Comparison of ENCODE assay signal across 4 fruit fly cellular contexts in genomic region chr3R:20826929-20827328, dm6.
TF ChIP-seq lines count a peak whose summit lies in the region.

No protein-coding gene starts in this region.

- TF ChIP-seq CTCF in whole organism, embryonic (GFP tag; optimal IDR thresholded peaks at IDR 0.05; lab: Kevin White, UChicago), result no peak

TF ChIP-seq in whole organism, adult, 20 proteins besides CTCF, POLR2A, EP300 and RAD21:
- no peak for TF ChIP-seq Crg-1 (GFP tag; optimal IDR thresholded peaks at IDR 0.05; lab: Kevin White, UChicago)
- no peak for TF ChIP-seq tj (GFP tag; optimal IDR thresholded peaks at IDR 0.05; lab: Kevin White, UChicago)
- no peak for TF ChIP-seq kay (GFP tag; lab: Kevin White, UChicago; ENCODE audit: borderline replicate concordance)
- TF ChIP-seq CG1620 (GFP tag; optimal IDR thresholded peaks at IDR 0.05; lab: Kevin White, UChicago), result no peak
- no peak for TF ChIP-seq CG14711 (tag; optimal IDR thresholded peaks at IDR 0.05; lab: Kevin White, UChicago)
- no peak for TF ChIP-seq CG11617 (GFP tag; optimal IDR thresholded peaks at IDR 0.05; lab: Kevin White, UChicago)
- TF ChIP-seq CG5204 (GFP tag; optimal IDR thresholded peaks at IDR 0.05; lab: Kevin White, UChicago), result no peak
- no peak for TF ChIP-seq Clk (GFP tag; optimal IDR thresholded peaks at IDR 0.05; lab: Kevin White, UChicago)
- TF ChIP-seq cnc (optimal IDR thresholded peaks at IDR 0.05; lab: Kevin White, UChicago), result peak in 1 of 2 experiments; percentile 23
- no peak for TF ChIP-seq CG33017 (tag; optimal IDR thresholded peaks at IDR 0.05; lab: Kevin White, UChicago)
- TF ChIP-seq Hr96 (GFP tag; optimal IDR thresholded peaks at IDR 0.05; lab: Kevin White, UChicago), result no peak
- no peak for TF ChIP-seq toe (GFP tag; optimal IDR thresholded peaks at IDR 0.05; lab: Kevin White, UChicago)
- TF ChIP-seq CG7101 (tag; optimal IDR thresholded peaks at IDR 0.05; lab: Kevin White, UChicago), result no peak
- peak; percentile 2 for TF ChIP-seq CG7045 (GFP tag; optimal IDR thresholded peaks at IDR 0.05; lab: Kevin White, UChicago)
- TF ChIP-seq CG12768 (GFP tag; optimal IDR thresholded peaks at IDR 0.05; lab: Kevin White, UChicago), result peak; percentile 32
- TF ChIP-seq cic (GFP tag; optimal IDR thresholded peaks at IDR 0.05; lab: Kevin White, UChicago), result peak; percentile 35
- no peak for TF ChIP-seq pad (GFP tag; optimal IDR thresholded peaks at IDR 0.05; lab: Kevin White, UChicago)
- no peak for TF ChIP-seq bab1 (GFP tag; optimal IDR thresholded peaks at IDR 0.05; lab: Kevin White, UChicago)
- TF ChIP-seq Mnt (GFP tag; optimal IDR thresholded peaks at IDR 0.05; lab: Kevin White, UChicago), result no peak
- no peak for TF ChIP-seq ovo (GFP tag; optimal IDR thresholded peaks at IDR 0.05; lab: Kevin White, UChicago)
TF ChIP-seq in whole organism, adult: peak in this region for 4.

TF ChIP-seq in whole organism, embryonic, 481 proteins besides CTCF, POLR2A, EP300 and RAD21:
- TF ChIP-seq CG16813 (GFP tag; IDR thresholded peaks at IDR 0.05; lab: Robert Waterston, UW; ENCODE audit: partially characterized antibody), result 0 out of 3 replicates have a peak, but pooled peaks have one; percentile 23
- no peak for TF ChIP-seq Spps (tag; optimal IDR thresholded peaks at IDR 0.05; lab: Kevin White, UChicago)
- TF ChIP-seq crol (GFP tag; IDR thresholded peaks at IDR 0.05; lab: Robert Waterston, UW), result peak; percentile 53
- TF ChIP-seq lab (GFP tag; optimal IDR thresholded peaks at IDR 0.05; lab: Kevin White, UChicago), result peak; percentile 62
- 0 out of 3 replicates have a peak, but pooled peaks have one; percentile 19 for TF ChIP-seq CG2199 (GFP tag; IDR thresholded peaks at IDR 0.05; lab: Robert Waterston, UW)
- TF ChIP-seq Rfx (GFP tag; IDR thresholded peaks at IDR 0.05; lab: Robert Waterston, UW), result peak; percentile 6; the same call in 1 of the 2 replicates
- TF ChIP-seq ase (GFP tag; IDR thresholded peaks at IDR 0.05; lab: Robert Waterston, UW), result 0 out of 3 replicates have a peak, but pooled peaks have one; percentile 14
- TF ChIP-seq pb (GFP tag; optimal IDR thresholded peaks at IDR 0.05; lab: Kevin White, UChicago), result no peak
- TF ChIP-seq cwo (GFP tag; optimal IDR thresholded peaks at IDR 0.05; lab: Kevin White, UChicago), result peak; percentile 48
- peak; percentile 51 for TF ChIP-seq Med (GFP tag; lab: Kevin White, UChicago)
- TF ChIP-seq NFAT (GFP tag; IDR thresholded peaks at IDR 0.05; lab: Robert Waterston, UW), result no peak
- no peak for TF ChIP-seq Hr39 (optimal IDR thresholded peaks at IDR 0.05; lab: Kevin White, UChicago)
- peak; percentile 41 for TF ChIP-seq CG34376 (GFP tag; optimal IDR thresholded peaks at IDR 0.05; lab: Kevin White, UChicago)
- peak; percentile 46 for TF ChIP-seq mirr (GFP tag; optimal IDR thresholded peaks at IDR 0.05; lab: Kevin White, UChicago)
- TF ChIP-seq exex (tag; optimal IDR thresholded peaks at IDR 0.05; lab: Kevin White, UChicago), result peak; percentile 83
- peak; percentile 55 for TF ChIP-seq CG10543 (GFP tag; optimal IDR thresholded peaks at IDR 0.05; lab: Kevin White, UChicago)
- 0 out of 2 replicates have a peak, but pooled peaks have one; percentile 13 for TF ChIP-seq MBD-R2 (GFP tag; IDR thresholded peaks at IDR 0.05; lab: Robert Waterston, UW)
- no peak for TF ChIP-seq CG16815 (GFP tag; optimal IDR thresholded peaks at IDR 0.05; lab: Kevin White, UChicago)

TF ChIP-seq in whole organism, prepupa, 60 proteins besides CTCF, POLR2A, EP300 and RAD21:
- TF ChIP-seq fkh (GFP tag; optimal IDR thresholded peaks at IDR 0.05; lab: Kevin White, UChicago), result peak; percentile 73
- TF ChIP-seq Eip75B (GFP tag; optimal IDR thresholded peaks at IDR 0.05; lab: Kevin White, UChicago), result no peak

TF ChIP-seq in whole organism, wandering third instar larva, 38 proteins besides CTCF, POLR2A, EP300 and RAD21:
- TF ChIP-seq Rel (GFP tag; optimal IDR thresholded peaks at IDR 0.05; lab: Kevin White, UChicago) (no peak), Rel (tag; optimal IDR thresholded peaks at IDR 0.05; lab: Kevin White, UChicago) (peak; percentile 53), Hr78 (GFP tag; optimal IDR thresholded peaks at IDR 0.05; lab: Kevin White, UChicago) (no peak)
